Worm (Caenorhabditis elegans): ENCODE results near the gene ugt-5.
A peak's percentile ranks its signal among the peaks of the same experiment; 100 is the strongest.

Gene ugt-5

DNA sequence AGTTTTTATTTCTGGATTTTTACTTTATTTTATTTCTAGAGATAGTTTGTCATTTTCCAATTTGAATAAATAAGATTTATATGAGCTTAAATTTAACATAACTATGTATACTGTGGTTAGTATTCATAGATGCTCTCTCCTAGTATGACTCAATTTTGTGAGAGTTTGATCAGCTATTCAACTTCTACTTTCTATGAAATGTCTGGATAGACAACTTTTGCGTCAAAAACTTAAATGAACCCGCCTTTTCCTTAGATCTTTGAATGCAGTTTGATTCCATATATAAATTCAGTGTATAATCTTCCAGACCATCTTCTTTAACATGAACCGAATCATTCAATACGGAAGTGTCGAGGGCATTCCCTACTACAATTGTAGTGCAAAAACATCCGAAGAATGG is 23.8 kb downstream of the ugt-5 start, which contains the start of gene srt-43:
Gene srt-43, plus strand, starts transcription at position 301 of the 400 bp plus-strand sequence.
- TF ChIP-seq nhr-2 (tag; optimal IDR thresholded peaks at IDR 0.05): no peak
- TF ChIP-seq lin-32 (GFP tag; optimal IDR thresholded peaks at IDR 0.05): no peak
- no peak for TF ChIP-seq elt-1 (tag; optimal IDR thresholded peaks at IDR 0.05; ENCODE audit: borderline replicate concordance, insufficient read depth)
- TF ChIP-seq ztf-11 (tag; optimal IDR thresholded peaks at IDR 0.05): no peak
- no peak for TF ChIP-seq ham-2 (GFP tag; optimal IDR thresholded peaks at IDR 0.05)
- TF ChIP-seq nhr-237 (tag; optimal IDR thresholded peaks at IDR 0.05): no peak
- no peak for TF ChIP-seq nhr-28 (tag; optimal IDR thresholded peaks at IDR 0.05)
- TF ChIP-seq lin-13 (tag; optimal IDR thresholded peaks at IDR 0.05): no peak
- no peak for TF ChIP-seq ceh-83 (GFP tag; optimal IDR thresholded peaks at IDR 0.05)
- no peak for TF ChIP-seq tbx-8 (GFP tag; optimal IDR thresholded peaks at IDR 0.05)
- TF ChIP-seq unc-39 (tag; optimal IDR thresholded peaks at IDR 0.05): no peak
- TF ChIP-seq cnd-1 (tag; optimal IDR thresholded peaks at IDR 0.05): no peak
- no peak for TF ChIP-seq hlh-1 (tag; optimal IDR thresholded peaks at IDR 0.05)
- no peak for TF ChIP-seq sptf-1 (tag; optimal IDR thresholded peaks at IDR 0.05)
- TF ChIP-seq unc-62 (GFP tag; optimal IDR thresholded peaks at IDR 0.05): no peak
- TF ChIP-seq drap-1 (GFP tag; optimal IDR thresholded peaks at IDR 0.05): no peak
- TF ChIP-seq mep-1 (tag; optimal IDR thresholded peaks at IDR 0.05): no peak

DNA sequence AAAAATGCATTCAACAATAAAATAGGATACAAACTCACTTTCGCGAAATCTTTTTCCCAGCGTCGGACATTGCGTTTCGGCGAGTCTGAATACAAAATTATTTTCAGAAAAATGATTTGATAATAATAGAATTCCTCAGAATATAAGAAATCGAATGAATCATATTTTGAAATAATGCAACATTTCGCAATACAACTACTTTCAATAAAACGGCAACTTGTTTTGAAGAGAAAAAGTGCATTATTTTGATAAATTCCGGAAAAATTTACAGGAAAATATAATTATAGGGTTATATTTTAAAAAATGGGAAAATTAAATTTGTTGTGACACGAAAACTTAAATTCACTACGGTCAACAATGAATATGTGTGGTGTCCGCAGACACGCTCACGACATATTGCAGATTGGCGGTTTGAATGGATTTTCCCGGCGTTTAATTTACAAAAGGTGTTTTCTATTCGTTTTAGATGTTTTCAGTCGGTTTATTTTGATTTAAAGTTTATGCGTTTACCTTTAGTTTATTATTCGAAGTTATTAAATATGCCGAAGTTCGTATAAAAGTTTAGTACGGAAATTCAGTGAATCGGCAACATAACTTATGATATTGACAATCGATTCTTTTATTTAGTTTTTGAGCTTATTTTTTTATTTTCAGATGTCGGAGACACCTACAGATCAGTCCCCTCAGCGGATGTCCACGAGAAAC is 29.3 kb downstream of the ugt-5 start, which contains the start of the genes abcf-1 and scc-3:
Gene abcf-1, minus strand, starts transcription at position 85 of the 705 bp plus-strand sequence.
Gene scc-3, plus strand, starts transcription at position 655 of the 705 bp plus-strand sequence.
- TF ChIP-seq nhr-2 (tag; optimal IDR thresholded peaks at IDR 0.05) (no peak), lsy-2 (tag; optimal IDR thresholded peaks at IDR 0.05) (peak; percentile 93), tbx-8 (GFP tag; optimal IDR thresholded peaks at IDR 0.05) (no peak), mab-5 (tag; optimal IDR thresholded peaks at IDR 0.05) (no peak)

DNA sequence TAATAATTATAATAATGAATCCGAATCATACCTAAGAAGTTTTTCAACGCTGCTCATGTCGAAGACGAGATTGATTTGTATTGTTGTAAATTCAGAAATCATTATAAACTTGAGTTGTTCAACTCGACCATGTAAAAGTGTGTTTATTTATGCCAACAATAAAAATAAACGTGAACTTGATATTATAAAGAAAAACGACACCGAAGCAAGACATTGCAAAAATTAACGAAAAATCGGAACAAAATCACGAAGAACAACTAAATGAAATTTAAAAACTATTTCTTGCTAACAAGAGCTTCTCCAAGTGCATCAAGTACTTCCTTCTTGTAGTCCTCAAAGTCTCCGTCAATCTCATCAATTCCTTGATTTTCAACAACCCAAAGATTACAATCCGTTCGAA is 31.9 kb downstream of the ugt-5 start, which contains the start of gene F18E2.15:
Gene F18E2.15, minus strand, starts transcription at position 101 of the 400 bp plus-strand sequence.
- TF ChIP-seq drap-1 (GFP tag; optimal IDR thresholded peaks at IDR 0.05): no peak

DNA sequence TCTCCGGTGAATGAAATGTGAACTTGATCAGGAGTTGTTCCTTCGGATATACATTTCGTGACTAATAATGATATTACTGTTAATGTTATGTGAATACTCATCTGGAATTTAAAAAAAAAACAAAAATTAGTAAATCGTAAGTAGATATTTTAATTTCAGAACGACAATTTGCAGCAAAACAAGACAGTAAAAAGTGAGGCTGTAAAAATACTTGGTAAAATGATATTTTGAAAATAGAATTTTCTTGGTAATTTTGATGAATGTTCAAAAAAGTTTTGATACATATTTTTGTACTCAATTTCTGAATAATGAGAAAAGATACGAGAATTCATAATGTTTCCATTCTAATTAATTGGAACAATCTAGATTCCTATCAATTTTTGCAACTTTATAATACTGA is 33.1 kb downstream of the ugt-5 start, which contains the start of gene papl-1:
Gene papl-1, minus strand, starts transcription at position 101 of the 400 bp plus-strand sequence.
- TF ChIP-seq cnd-1 (tag; optimal IDR thresholded peaks at IDR 0.05) (no peak), nhr-12 (tag; optimal IDR thresholded peaks at IDR 0.05) (no peak), bed-3 (GFP tag; optimal IDR thresholded peaks at IDR 0.05) (no peak), unc-39 (tag; optimal IDR thresholded peaks at IDR 0.05) (no peak), blmp-1 (tag; optimal IDR thresholded peaks at IDR 0.05) (no peak), elt-3 (tag; optimal IDR thresholded peaks at IDR 0.05) (no peak), lin-13 (tag; optimal IDR thresholded peaks at IDR 0.05) (no peak), ces-1 (GFP tag; optimal IDR thresholded peaks at IDR 0.05) (no peak), ceh-43 (GFP tag; optimal IDR thresholded peaks at IDR 0.05) (no peak), unc-62 (GFP tag; optimal IDR thresholded peaks at IDR 0.05) (no peak), snpc-4 (tag; optimal IDR thresholded peaks at IDR 0.05) (no peak), mab-5 (tag; optimal IDR thresholded peaks at IDR 0.05) (no peak), ceh-39 (tag; optimal IDR thresholded peaks at IDR 0.05) (no peak), pha-4 (tag; optimal IDR thresholded peaks at IDR 0.05) (no peak)

DNA sequence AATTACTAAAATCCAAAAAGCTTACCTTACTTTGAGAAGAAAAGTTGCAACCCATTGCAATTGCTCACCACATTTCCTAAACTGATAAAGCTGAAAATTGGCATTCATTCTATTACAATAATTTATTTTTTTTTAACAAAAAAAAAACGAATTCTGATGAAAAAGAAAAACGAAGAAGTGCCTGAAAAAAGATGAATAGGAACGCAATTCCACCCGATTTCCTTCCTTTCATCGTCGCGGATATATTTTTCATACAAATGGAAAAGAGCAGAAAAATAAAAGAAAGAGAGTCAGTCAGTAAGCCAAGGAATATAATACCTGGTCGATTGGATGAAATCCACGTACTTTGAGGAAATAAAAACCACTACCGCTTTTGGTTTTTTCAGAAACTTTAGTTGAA is 37.9 kb downstream of the ugt-5 start, which contains the start of gene gpa-13:
Gene gpa-13, minus strand, starts transcription at position 101 of the 400 bp plus-strand sequence.
- TF ChIP-seq unc-39 (tag; optimal IDR thresholded peaks at IDR 0.05) (no peak), ceh-83 (GFP tag; optimal IDR thresholded peaks at IDR 0.05) (no peak), pha-4 (tag; optimal IDR thresholded peaks at IDR 0.05) (no peak), snpc-4 (tag; optimal IDR thresholded peaks at IDR 0.05) (no peak), ces-1 (GFP tag; optimal IDR thresholded peaks at IDR 0.05) (no peak), mab-5 (tag; optimal IDR thresholded peaks at IDR 0.05) (no peak), nhr-28 (tag; optimal IDR thresholded peaks at IDR 0.05) (no peak), lin-13 (tag; optimal IDR thresholded peaks at IDR 0.05) (no peak), elt-1 (tag; optimal IDR thresholded peaks at IDR 0.05; ENCODE audit: borderline replicate concordance, insufficient read depth) (no peak), cnd-1 (tag; optimal IDR thresholded peaks at IDR 0.05) (no peak)

DNA sequence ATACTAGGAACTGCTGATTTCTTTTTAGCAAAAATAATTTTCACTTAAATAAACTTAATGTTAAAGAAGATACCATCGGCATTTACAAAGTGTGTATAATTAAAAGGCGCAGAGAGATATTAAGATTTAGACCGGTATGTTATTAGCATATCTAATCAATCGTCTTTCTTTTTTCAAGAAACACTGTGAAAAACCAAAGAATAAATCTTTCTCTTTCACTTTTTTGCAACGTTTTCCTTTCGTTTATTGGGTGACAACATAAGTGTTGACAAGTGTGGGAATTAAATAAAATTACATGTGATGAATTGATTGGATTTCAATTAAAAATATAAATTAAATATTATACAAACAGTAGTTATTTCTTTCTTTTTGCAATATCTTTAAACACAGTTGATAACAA is 40.4 kb downstream of the ugt-5 start, which contains the start of gene C15C8.8:
Gene C15C8.8, minus strand, starts transcription at position 101 of the 400 bp plus-strand sequence.
- no peak for TF ChIP-seq ceh-39 (tag; optimal IDR thresholded peaks at IDR 0.05)
- no peak for TF ChIP-seq drap-1 (GFP tag; optimal IDR thresholded peaks at IDR 0.05)
- TF ChIP-seq nhr-12 (tag; optimal IDR thresholded peaks at IDR 0.05): no peak
- TF ChIP-seq lin-32 (GFP tag; optimal IDR thresholded peaks at IDR 0.05): no peak
- no peak for TF ChIP-seq ztf-11 (tag; optimal IDR thresholded peaks at IDR 0.05)
- no peak for TF ChIP-seq ceh-83 (GFP tag; optimal IDR thresholded peaks at IDR 0.05)
- TF ChIP-seq blmp-1 (tag; optimal IDR thresholded peaks at IDR 0.05): no peak

All from whole organism, mixed stage, embryonic.